Fruit fly (Drosophila melanogaster) whole organism, embryonic: ENCODE data around the gene Paris.

ENCODE experiments used
- Abd-B ChIP-seq: fragments of 200-800 bp; sonication (Bioruptor generic); optimal IDR thresholded peaks from 2 replicates; lab custom pipeline; 2018; ENCODE audit warnings: missing biosample characterization, mild to moderate bottlenecking, missing genetic modification characterization, moderate library complexity
- B-H2 ChIP-seq: fragments of 200-800 bp; sonication (Bioruptor generic); optimal IDR thresholded peaks from 2 replicates; lab custom pipeline; 2018; ENCODE audit warnings: missing biosample characterization, mild to moderate bottlenecking, missing genetic modification characterization
- Blimp-1 ChIP-seq: fragments of 200-800 bp; sonication (Bioruptor generic); optimal IDR thresholded peaks from 3 replicates; lab custom pipeline; 2018; ENCODE audit warnings: missing biosample characterization, missing genetic modification characterization, mild to moderate bottlenecking, moderate library complexity, missing genetic modification reagents
- CG10147 ChIP-seq: fragments of 200-800 bp; sonication (Bioruptor generic); optimal IDR thresholded peaks from 2 replicates; lab custom pipeline; 2019; ENCODE audit warnings: missing biosample characterization, mild to moderate bottlenecking, missing genetic modification characterization, moderate library complexity
- CG10462 ChIP-seq: fragments of 200-800 bp; sonication (Bioruptor generic); optimal IDR thresholded peaks from 2 replicates; lab custom pipeline; 2016; ENCODE audit warnings: missing biosample characterization, missing genetic modification characterization
- CG13424 ChIP-seq: fragments of 200-800 bp; sonication (Bioruptor generic); optimal IDR thresholded peaks from 2 replicates; lab custom pipeline; 2019; ENCODE audit warnings: missing biosample characterization, mild to moderate bottlenecking, missing genetic modification characterization, moderate library complexity
- CG14014 ChIP-seq: fragments of 200-800 bp; sonication (Bioruptor generic); IDR thresholded peaks from 2 replicates; pipeline ENCODE4 v1.3.6; 2022; ENCODE audit warnings: missing biosample characterization, missing genetic modification characterization
- CG14965 ChIP-seq: fragments of 200-800 bp; sonication (Bioruptor generic); optimal IDR thresholded peaks from 2 replicates; lab custom pipeline; 2016; ENCODE audit warnings: missing biosample characterization, missing genetic modification characterization, borderline replicate concordance
- CG15479 ChIP-seq: fragments of 200-800 bp; sonication (Bioruptor generic); optimal IDR thresholded peaks from 3 replicates; lab custom pipeline; 2019; ENCODE audit warnings: missing biosample characterization, mild to moderate bottlenecking, missing genetic modification characterization, moderate library complexity
- CG15514 ChIP-seq: fragments of 200-800 bp; sonication (Bioruptor generic); optimal IDR thresholded peaks from 3 replicates; lab custom pipeline; 2017; ENCODE audit warnings: missing biosample characterization, missing genetic modification characterization, mild to moderate bottlenecking, moderate library complexity, missing genetic modification reagents
- CG17186 ChIP-seq: fragments of 200-800 bp; sonication (Bioruptor generic); optimal IDR thresholded peaks from 3 replicates; lab custom pipeline; 2017; ENCODE audit warnings: missing biosample characterization, missing genetic modification reagents, missing genetic modification characterization
- CG17912 ChIP-seq: fragments of 200-800 bp; sonication (Bioruptor generic); optimal IDR thresholded peaks from 2 replicates; lab custom pipeline; 2018; ENCODE audit warnings: missing biosample characterization, mild to moderate bottlenecking, missing genetic modification characterization
- CG18599 ChIP-seq: fragments of 200-800 bp; sonication (Bioruptor generic); optimal IDR thresholded peaks from 3 replicates; lab custom pipeline; 2017; ENCODE audit warnings: missing biosample characterization, missing genetic modification characterization, mild to moderate bottlenecking, moderate library complexity, missing genetic modification reagents
- CG2120 ChIP-seq: fragments of 200-800 bp; sonication (Bioruptor generic); optimal IDR thresholded peaks from 3 replicates; lab custom pipeline; 2016; ENCODE audit warnings: missing biosample characterization, missing genetic modification characterization
- CG2712 ChIP-seq: fragments of 200-800 bp; optimal IDR thresholded peaks from 3 replicates; lab custom pipeline; 2019; ENCODE audit warnings: missing biosample characterization, mild to moderate bottlenecking, missing genetic modification characterization, moderate library complexity
- CG31441 ChIP-seq: fragments of 200-800 bp; sonication (Bioruptor generic); IDR thresholded peaks from 2 replicates; pipeline ENCODE4 v1.3.6; 2022; ENCODE audit warnings: missing biosample characterization, missing genetic modification characterization
- CG4282 ChIP-seq: fragments of 200-800 bp; sonication (Bioruptor generic); optimal IDR thresholded peaks from 2 replicates; lab custom pipeline; 2016; ENCODE audit warnings: missing biosample characterization, missing genetic modification characterization
- CG9797 ChIP-seq: fragments of 200-800 bp; sonication (Bioruptor generic); optimal IDR thresholded peaks from 3 replicates; lab custom pipeline; 2018; ENCODE audit warnings: missing biosample characterization, mild to moderate bottlenecking, missing genetic modification characterization
- CG9932 ChIP-seq: fragments of 200-800 bp; sonication (Bioruptor generic); IDR thresholded peaks from 2 replicates; pipeline ENCODE4 v1.3.6; 2022; ENCODE audit warnings: missing biosample characterization, missing genetic modification characterization
- CoRest ChIP-seq: fragments of 200-800 bp; sonication (Bioruptor generic); optimal IDR thresholded peaks from 3 replicates; lab custom pipeline; 2018; ENCODE audit warnings: missing biosample characterization, mild to moderate bottlenecking, missing genetic modification characterization, moderate library complexity
- D19A ChIP-seq: fragments of 200-800 bp; optimal IDR thresholded peaks from 3 replicates; lab custom pipeline; 2019; ENCODE audit warnings: missing biosample characterization, mild to moderate bottlenecking, missing genetic modification characterization, moderate library complexity
- Dek ChIP-seq: fragments of 200-800 bp; sonication (Bioruptor generic); optimal IDR thresholded peaks from 3 replicates; lab custom pipeline; 2019; ENCODE audit warnings: missing biosample characterization, mild to moderate bottlenecking, missing genetic modification characterization, moderate library complexity
- Ets65A ChIP-seq: fragments of 200-800 bp; sonication (Bioruptor generic); peaks from one replicate; lab custom pipeline; 2016; ENCODE audit warnings: missing biosample characterization, missing genetic modification characterization
- Fer1 ChIP-seq: fragments of 200-800 bp; sonication (Bioruptor generic); optimal IDR thresholded peaks from 2 replicates; lab custom pipeline; 2017; ENCODE audit warnings: missing biosample characterization, mild to moderate bottlenecking, missing genetic modification characterization
- H15 ChIP-seq: fragments of 200-800 bp; sonication (Bioruptor generic); IDR thresholded peaks from 3 replicates; pipeline ENCODE4 v1.3.6; 2022; ENCODE audit warnings: missing biosample characterization, missing genetic modification characterization
- HLH3B ChIP-seq: fragments of 200-800 bp; sonication (Bioruptor generic); IDR thresholded peaks from 2 replicates; pipeline ENCODE4 v1.3.6; 2022; ENCODE audit warnings: missing biosample characterization, missing genetic modification characterization
- MESR4 ChIP-seq: fragments of 200-800 bp; sonication (Bioruptor generic); optimal IDR thresholded peaks from 2 replicates; lab custom pipeline; 2018; ENCODE audit warnings: missing biosample characterization, mild to moderate bottlenecking, missing genetic modification characterization, moderate library complexity
- NFAT ChIP-seq: fragments of 200-800 bp; sonication (Bioruptor generic); IDR thresholded peaks from 2 replicates; pipeline ENCODE4 v1.3.6; 2022; ENCODE audit warnings: missing biosample characterization, missing genetic modification characterization
- Nf-YC ChIP-seq: fragments of 200-800 bp; optimal IDR thresholded peaks from 3 replicates; lab custom pipeline; 2019; ENCODE audit warnings: missing biosample characterization, mild to moderate bottlenecking, missing genetic modification characterization, moderate library complexity
- Rfx ChIP-seq: fragments of 200-800 bp; sonication (Bioruptor generic); IDR thresholded peaks from 2 replicates; pipeline ENCODE4 v1.3.6; 2022; ENCODE audit warnings: missing biosample characterization, missing genetic modification characterization
- Sin3A ChIP-seq: fragments of >200 bp; optimal IDR thresholded peaks from 2 replicates; lab custom pipeline; 2018
- al ChIP-seq: fragments of 200-800 bp; sonication (Bioruptor generic); IDR thresholded peaks from 2 replicates; pipeline ENCODE4 v1.3.6; 2022; ENCODE audit warnings: missing biosample characterization, missing genetic modification characterization
- ato ChIP-seq: fragments of 200-800 bp; sonication (Bioruptor generic); IDR thresholded peaks from 2 replicates; pipeline ENCODE4 v1.3.6; 2022; ENCODE audit warnings: missing biosample characterization, missing genetic modification characterization; ENCODE audit not compliant: partially characterized antibody
- bcd ChIP-seq: fragments of 200-800 bp; sonication (Bioruptor generic); optimal IDR thresholded peaks from 2 replicates; lab custom pipeline; 2017; ENCODE audit warnings: missing biosample characterization, mild to moderate bottlenecking, missing genetic modification characterization
- br ChIP-seq: fragments of >200 bp; optimal IDR thresholded peaks from 2 replicates; lab custom pipeline; 2017
- cad ChIP-seq: fragments of >200 bp; optimal IDR thresholded peaks from 2 replicates; lab custom pipeline; 2017; ENCODE audit warnings: missing biosample characterization, missing genetic modification characterization
- caup ChIP-seq: fragments of 200-800 bp; sonication (Bioruptor generic); optimal IDR thresholded peaks from 3 replicates; lab custom pipeline; 2017; ENCODE audit warnings: missing biosample characterization, mild to moderate bottlenecking, missing genetic modification characterization, moderate library complexity; ENCODE audit not compliant: severe bottlenecking
- chm ChIP-seq: fragments of 200-800 bp; sonication (Bioruptor generic); IDR thresholded peaks from 2 replicates; pipeline ENCODE4 v1.3.6; 2022; ENCODE audit warnings: missing biosample characterization, missing genetic modification characterization
- esg ChIP-seq: fragments of 200-800 bp; sonication (Bioruptor generic); conservative IDR thresholded peaks from 2 replicates; pipeline ENCODE4 v1.3.6; 2022; ENCODE audit warnings: missing biosample characterization, missing genetic modification characterization
- her ChIP-seq: fragments of 200-800 bp; sonication (Bioruptor generic); optimal IDR thresholded peaks from 2 replicates; lab custom pipeline; 2016; ENCODE audit warnings: missing biosample characterization, missing genetic modification characterization
- insv ChIP-seq, 2 experiments: fragments of 200-800 bp; sonication (Bioruptor generic); optimal IDR thresholded peaks; 3 replicates each; lab custom pipeline; 2016 to 2018; ENCODE audit warnings: missing biosample characterization in 2 of 2, missing genetic modification characterization in 2 of 2
- maf-S ChIP-seq: fragments of 200-800 bp; sonication (Bioruptor generic); optimal IDR thresholded peaks from 2 replicates; lab custom pipeline; 2016; ENCODE audit warnings: missing biosample characterization, missing genetic modification characterization
- oc ChIP-seq: fragments of 200-800 bp; sonication (Bioruptor generic); optimal IDR thresholded peaks from 2 replicates; lab custom pipeline; 2018; ENCODE audit warnings: missing biosample characterization, mild to moderate bottlenecking, missing genetic modification characterization, moderate library complexity
- p53 ChIP-seq: fragments of 200-800 bp; sonication (Bioruptor generic); optimal IDR thresholded peaks from 2 replicates; lab custom pipeline; 2016; ENCODE audit warnings: missing biosample characterization, missing genetic modification characterization
- peb ChIP-seq: fragments of 200-800 bp; sonication (Bioruptor generic); IDR thresholded peaks from 2 replicates; pipeline ENCODE4 v1.3.6; 2022; ENCODE audit warnings: missing biosample characterization, missing genetic modification characterization
- pnt ChIP-seq: fragments of 200-800 bp; sonication (Bioruptor generic); optimal IDR thresholded peaks from 3 replicates; lab custom pipeline; 2016; ENCODE audit warnings: missing biosample characterization, missing genetic modification characterization
- pzg ChIP-seq: fragments of 200-800 bp; sonication (Bioruptor generic); optimal IDR thresholded peaks from 3 replicates; lab custom pipeline; 2018; ENCODE audit warnings: missing biosample characterization, mild to moderate bottlenecking, missing genetic modification characterization, moderate library complexity
- sob ChIP-seq: fragments of 200-800 bp; sonication (Bioruptor generic); IDR thresholded peaks from 2 replicates; pipeline ENCODE4 v1.3.6; 2022; ENCODE audit warnings: missing biosample characterization, missing genetic modification characterization
- tup ChIP-seq: fragments of 200-800 bp; sonication (Bioruptor generic); optimal IDR thresholded peaks from 2 replicates; lab custom pipeline; 2016; ENCODE audit warnings: missing biosample characterization, mild to moderate bottlenecking, missing genetic modification characterization, moderate library complexity
- unpg ChIP-seq: fragments of 200-800 bp; sonication (Bioruptor generic); optimal IDR thresholded peaks from 3 replicates; lab custom pipeline; 2018; ENCODE audit warnings: missing biosample characterization, mild to moderate bottlenecking, missing genetic modification characterization, moderate library complexity

Paris gene

dm6 chr2L:4456539-4456994, 6.8 kb upstream of the Paris start, which contains the start of gene Gs1l (continued):
- TF ChIP-seq CoRest (tag; lab: Kevin White, UChicago), result peak; percentile 23
- TF ChIP-seq bcd, result peak; percentile 45
- 0 out of 2 replicates have a peak, but pooled peaks have one; percentile 24 for TF ChIP-seq CG31441 (GFP tag; lab: Robert Waterston, UW)
- peak; percentile 34 for TF ChIP-seq unpg
- TF ChIP-seq CG13424, result peak; percentile 21
- TF ChIP-seq NFAT, result peak; percentile 94
- no peak for TF ChIP-seq p53 (GFP tag; lab: Kevin White, UChicago)
- peak; percentile 24 for TF ChIP-seq CG10147
- peak; percentile 35; the same call in 1 of the 2 replicates for TF ChIP-seq CG14014
- peak; percentile 38 for TF ChIP-seq Dek (tag; lab: Kevin White, UChicago)
- no peak for TF ChIP-seq CG15479 (GFP tag; lab: Kevin White, UChicago)
- no peak for TF ChIP-seq tup
- no peak for TF ChIP-seq Sin3A
- TF ChIP-seq pnt (GFP tag; lab: Kevin White, UChicago), result no peak
- TF ChIP-seq sob (GFP tag; lab: Robert Waterston, UW), result peak; percentile 38; the same call in 1 of the 2 replicates
- no peak for TF ChIP-seq CG18599 (GFP tag; lab: Kevin White, UChicago)
- no peak for TF ChIP-seq H15 (GFP tag; lab: Robert Waterston, UW)
- no peak for TF ChIP-seq ato
- no peak for TF ChIP-seq al (GFP tag; lab: Robert Waterston, UW)
- TF ChIP-seq esg (GFP tag; lab: Robert Waterston, UW), result no peak
- TF ChIP-seq CG4282 (GFP tag; lab: Kevin White, UChicago), result no peak
- no peak for TF ChIP-seq CG17912 (GFP tag; lab: Kevin White, UChicago)
- TF ChIP-seq CG17186 (GFP tag; lab: Kevin White, UChicago), result no peak
- TF ChIP-seq CG9797 (GFP tag; lab: Kevin White, UChicago), result peak; percentile 46
- TF ChIP-seq her (GFP tag; lab: Kevin White, UChicago), result no peak
- peak; percentile 99 for TF ChIP-seq D19A
- TF ChIP-seq CG2120 (GFP tag; lab: Kevin White, UChicago), result peak; percentile 24
- peak; percentile 7; the same call in 1 of the 2 replicates for TF ChIP-seq chm (GFP tag; lab: Robert Waterston, UW)
- TF ChIP-seq maf-S (GFP tag; lab: Kevin White, UChicago), result no peak
- peak; percentile 42; the same call in 1 of the 2 replicates for TF ChIP-seq CG9932 (GFP tag; lab: Robert Waterston, UW)
- TF ChIP-seq HLH3B (GFP tag; lab: Robert Waterston, UW), result no peak
- TF ChIP-seq cad (GFP tag; lab: Kevin White, UChicago), result no peak
- TF ChIP-seq CG14965, result no peak
- TF ChIP-seq peb (GFP tag; lab: Robert Waterston, UW), result no peak
- TF ChIP-seq Rfx (GFP tag; lab: Robert Waterston, UW), result peak; percentile 71
- TF ChIP-seq caup (GFP tag; lab: Kevin White, UChicago), result no peak
- TF ChIP-seq MESR4, result peak; percentile 35
- no peak for TF ChIP-seq br
- TF ChIP-seq insv (GFP tag; optimal IDR thresholded peaks at IDR 0.05; lab: Kevin White, UChicago), result no peak
- TF ChIP-seq Fer1 (GFP tag; lab: Kevin White, UChicago), result peak; percentile 42
- TF ChIP-seq B-H2 (GFP tag; lab: Kevin White, UChicago), result peak; percentile 66
- TF ChIP-seq pzg (GFP tag; lab: Kevin White, UChicago), result peak; percentile 55
- TF ChIP-seq CG10462, result no peak
- peak; percentile 22 for TF ChIP-seq Nf-YC (tag; lab: Kevin White, UChicago)
- no peak for TF ChIP-seq Abd-B (GFP tag; lab: Kevin White, UChicago)
- peak; percentile 34 for TF ChIP-seq CG2712 (tag; lab: Kevin White, UChicago)
- peak; percentile 37 for TF ChIP-seq CG15514 (GFP tag; lab: Kevin White, UChicago)
- no peak for TF ChIP-seq Ets65A
- peak; percentile 22 for TF ChIP-seq Blimp-1
- TF ChIP-seq oc (tag; lab: Kevin White, UChicago), result no peak
